Worm (Caenorhabditis elegans): ENCODE results near the gene enu-3.6.
"Not testable (repeated sequence)": the region's sequence is repeated elsewhere in the genome, so short reads cannot be mapped to it uniquely, and the experiment has no call there.

The enu-3.6 gene

ce11 chrIII:10750043-10750442 lies at the start of gene enu-3.6:
Gene enu-3.6 (plus strand): TSS chrIII:10750434.
- not testable (repeated sequence) for TF ChIP-seq fkh-10 (GFP tag; optimal IDR thresholded peaks at IDR 0.05); ttx-3 (tag; optimal IDR thresholded peaks at IDR 0.05); nhr-232 (tag; optimal IDR thresholded peaks at IDR 0.05)

- no peak for TF ChIP-seq pha-2 (tag; optimal IDR thresholded peaks at IDR 0.05)
- no peak for TF ChIP-seq pat-9 (tag; optimal IDR thresholded peaks at IDR 0.05)
- no peak for TF ChIP-seq fkh-10 (GFP tag; optimal IDR thresholded peaks at IDR 0.05)
- no peak for TF ChIP-seq Y22D7AL.16 (tag; optimal IDR thresholded peaks at IDR 0.05)
- no peak for TF ChIP-seq pag-3 (tag; optimal IDR thresholded peaks at IDR 0.05; ENCODE audit: borderline replicate concordance)
- TF ChIP-seq dmd-4 (tag; optimal IDR thresholded peaks at IDR 0.05; ENCODE audit: borderline replicate concordance), result no peak
- no peak for TF ChIP-seq tbx-2 (tag; optimal IDR thresholded peaks at IDR 0.05)
- TF ChIP-seq K02D7.2 (tag; optimal IDR thresholded peaks at IDR 0.05), result no peak
- no peak for TF ChIP-seq C08G9.2 (tag; optimal IDR thresholded peaks at IDR 0.05)
Measured at ce11 chrIII:10700460-10700859, 49.8 kb upstream of the enu-3.6 start, which contains the start of gene Y39A1A.20. Gene Y39A1A.20 (minus strand): TSS chrIII:10700560.

ce11 chrIII:10702805-10703204 lies 47.4 kb upstream of the enu-3.6 start:
- no peak for TF ChIP-seq syd-9 (tag; optimal IDR thresholded peaks at IDR 0.05)
- peak; percentile 61 for TF ChIP-seq nfya-1 (tag; optimal IDR thresholded peaks at IDR 0.05)

ce11 chrIII:10703833-10704232 lies 46.4 kb upstream of the enu-3.6 start:
- TF ChIP-seq ceh-9 (tag; optimal IDR thresholded peaks at IDR 0.05) (no peak), sox-2 (GFP tag; IDR thresholded peaks at IDR 0.05) (no peak), ceh-34 (tag; optimal IDR thresholded peaks at IDR 0.05) (no peak), dmd-4 (tag; optimal IDR thresholded peaks at IDR 0.05; ENCODE audit: borderline replicate concordance) (no peak), C08G9.2 (tag; optimal IDR thresholded peaks at IDR 0.05) (no peak)

ce11 chrIII:10704499-10704898 lies 45.7 kb upstream of the enu-3.6 start:
- TF ChIP-seq zip-5 (tag; optimal IDR thresholded peaks at IDR 0.05), result no peak
- no peak for TF ChIP-seq pqm-1 (tag; optimal IDR thresholded peaks at IDR 0.05)
- no peak for TF ChIP-seq nhr-232 (tag; optimal IDR thresholded peaks at IDR 0.05)
- TF ChIP-seq ceh-6 (GFP tag; optimal IDR thresholded peaks at IDR 0.05), result no peak
- no peak for TF ChIP-seq pat-9 (tag; optimal IDR thresholded peaks at IDR 0.05)
- TF ChIP-seq pha-2 (tag; optimal IDR thresholded peaks at IDR 0.05), result no peak
- no peak for TF ChIP-seq ets-4 (tag; optimal IDR thresholded peaks at IDR 0.05)
- TF ChIP-seq elt-2 (tag; optimal IDR thresholded peaks at IDR 0.05), result no peak
- TF ChIP-seq unc-3 (GFP tag; conservative IDR thresholded peaks at IDR 0.05), result no peak
- TF ChIP-seq unc-3 (tag; optimal IDR thresholded peaks at IDR 0.05), result no peak
- TF ChIP-seq nfya-1 (tag; optimal IDR thresholded peaks at IDR 0.05), result no peak
- TF ChIP-seq unc-55 (GFP tag; optimal IDR thresholded peaks at IDR 0.05), result no peak
- TF ChIP-seq npax-4 (tag; optimal IDR thresholded peaks at IDR 0.05), result no peak
- no peak for TF ChIP-seq ama-1 (optimal IDR thresholded peaks at IDR 0.05)
- no peak for TF ChIP-seq T23F11.4 (GFP tag; optimal IDR thresholded peaks at IDR 0.05)
- no peak for TF ChIP-seq Y22D7AL.16 (tag; optimal IDR thresholded peaks at IDR 0.05)
- TF ChIP-seq madf-2 (tag; optimal IDR thresholded peaks at IDR 0.05), result no peak
- TF ChIP-seq sox-2 (GFP tag; IDR thresholded peaks at IDR 0.05), result no peak
- no peak for TF ChIP-seq fax-1 (tag; optimal IDR thresholded peaks at IDR 0.05)
- TF ChIP-seq che-1 (tag; optimal IDR thresholded peaks at IDR 0.05), result no peak

ce11 chrIII:10706481-10706880 lies 43.8 kb upstream of the enu-3.6 start:
- TF ChIP-seq ceh-48 (tag; optimal IDR thresholded peaks at IDR 0.05) (no peak), K09A11.1 (tag; optimal IDR thresholded peaks at IDR 0.05; ENCODE audit: insufficient read depth) (no peak), fax-1 (tag; optimal IDR thresholded peaks at IDR 0.05) (no peak), Y22D7AL.16 (tag; optimal IDR thresholded peaks at IDR 0.05) (no peak), mec-3 (tag; optimal IDR thresholded peaks at IDR 0.05; ENCODE audit: borderline replicate concordance) (no peak), ets-4 (tag; optimal IDR thresholded peaks at IDR 0.05) (no peak), lin-11 (tag; optimal IDR thresholded peaks at IDR 0.05) (no peak), madf-2 (tag; optimal IDR thresholded peaks at IDR 0.05) (no peak), tbx-7 (tag; optimal IDR thresholded peaks at IDR 0.05) (no peak), rnt-1 (tag; optimal IDR thresholded peaks at IDR 0.05) (no peak), pag-3 (tag; optimal IDR thresholded peaks at IDR 0.05; ENCODE audit: borderline replicate concordance) (no peak), pha-4 (tag; optimal IDR thresholded peaks at IDR 0.05) (no peak), syd-9 (tag; optimal IDR thresholded peaks at IDR 0.05) (no peak), T23F11.4 (GFP tag; optimal IDR thresholded peaks at IDR 0.05) (no peak)

Data from whole organism, late embryonic.